Fruit fly (Drosophila melanogaster) whole organism, embryonic: Measurements from ENCODE around the gene CG5510.

Experiments
- Aef1 ChIP-seq: fragments of 200-800 bp; sonication (Bioruptor generic); IDR thresholded peaks from 3 replicates; pipeline ENCODE4 v1.3.6; 2022; ENCODE audit warnings: missing biosample characterization, missing genetic modification characterization
- CG10267 ChIP-seq: fragments of 200-800 bp; sonication (Bioruptor generic); optimal IDR thresholded peaks from 2 replicates; lab custom pipeline; 2018; ENCODE audit warnings: missing biosample characterization, mild to moderate bottlenecking, missing genetic modification characterization, moderate library complexity
- CG10543 ChIP-seq: fragments of 200-800 bp; sonication (Bioruptor generic); optimal IDR thresholded peaks from 3 replicates; lab custom pipeline; 2017; ENCODE audit warnings: missing biosample characterization, mild to moderate bottlenecking, missing genetic modification characterization, moderate library complexity
- CG11723 ChIP-seq: fragments of 200-800 bp; sonication (Bioruptor generic); optimal IDR thresholded peaks from 2 replicates; lab custom pipeline; 2017; ENCODE audit warnings: missing biosample characterization, mild to moderate bottlenecking, missing genetic modification characterization
- CG14667 ChIP-seq: fragments of 200-800 bp; sonication (Bioruptor generic); IDR thresholded peaks from 2 replicates; pipeline ENCODE4 v1.3.6; 2022; ENCODE audit warnings: missing biosample characterization, missing genetic modification characterization
- CG15479 ChIP-seq: fragments of 200-800 bp; sonication (Bioruptor generic); optimal IDR thresholded peaks from 3 replicates; lab custom pipeline; 2019; ENCODE audit warnings: missing biosample characterization, mild to moderate bottlenecking, missing genetic modification characterization, moderate library complexity
- CG15696 ChIP-seq: fragments of 200-800 bp; sonication (Bioruptor generic); optimal IDR thresholded peaks from 2 replicates; lab custom pipeline; 2019; ENCODE audit warnings: missing biosample characterization, mild to moderate bottlenecking, missing genetic modification characterization, moderate library complexity
- CG17328 ChIP-seq: fragments of 200-800 bp; sonication (Bioruptor generic); IDR thresholded peaks from 2 replicates; pipeline ENCODE4 v1.3.6; 2022; ENCODE audit warnings: missing biosample characterization, missing genetic modification characterization
- CG2116 ChIP-seq: fragments of 200-800 bp; sonication (Bioruptor generic); optimal IDR thresholded peaks from 3 replicates; lab custom pipeline; 2018; ENCODE audit warnings: missing biosample characterization, mild to moderate bottlenecking, missing genetic modification characterization
- CG2889 ChIP-seq: fragments of 200-800 bp; sonication (Bioruptor generic); IDR thresholded peaks from 3 replicates; pipeline ENCODE4 v1.3.6; 2022; ENCODE audit warnings: missing biosample characterization, missing genetic modification characterization
- CG30403 ChIP-seq: fragments of 200-800 bp; sonication (Bioruptor generic); optimal IDR thresholded peaks from 3 replicates; lab custom pipeline; 2016; ENCODE audit warnings: missing biosample characterization, missing genetic modification characterization
- CG31224 ChIP-seq: fragments of 200-800 bp; sonication (Bioruptor generic); IDR thresholded peaks from 2 replicates; pipeline ENCODE4 v1.3.6; 2022; ENCODE audit warnings: missing biosample characterization, missing genetic modification characterization
- CG3281 ChIP-seq: fragments of 200-800 bp; sonication (Bioruptor generic); optimal IDR thresholded peaks from 3 replicates; lab custom pipeline; 2017; ENCODE audit warnings: missing biosample characterization, mild to moderate bottlenecking, missing genetic modification characterization
- CG33557 ChIP-seq: fragments of 200-800 bp; sonication (Bioruptor generic); optimal IDR thresholded peaks from 2 replicates; lab custom pipeline; 2019; ENCODE audit warnings: missing biosample characterization, mild to moderate bottlenecking, missing genetic modification characterization, moderate library complexity
- CG42726 ChIP-seq: fragments of 200-800 bp; sonication (Bioruptor generic); IDR thresholded peaks from 2 replicates; pipeline ENCODE4 v1.3.6; 2022; ENCODE audit warnings: missing biosample characterization, missing genetic modification characterization; ENCODE audit not compliant: partially characterized antibody
- CG43689 ChIP-seq: fragments of 200-800 bp; sonication (Bioruptor generic); IDR thresholded peaks from 2 replicates; pipeline ENCODE4 v1.3.6; 2022; ENCODE audit warnings: missing biosample characterization, missing genetic modification characterization
- CG4424 ChIP-seq: fragments of 200-800 bp; sonication (Bioruptor generic); optimal IDR thresholded peaks from 3 replicates; lab custom pipeline; 2016; ENCODE audit warnings: missing biosample characterization, missing genetic modification characterization
- CG4820 ChIP-seq: fragments of 200-800 bp; sonication (Bioruptor generic); optimal IDR thresholded peaks from 3 replicates; lab custom pipeline; 2016; ENCODE audit warnings: missing biosample characterization, missing genetic modification characterization
- CG6683 ChIP-seq: fragments of 200-800 bp; sonication (Bioruptor generic); optimal IDR thresholded peaks from 2 replicates; lab custom pipeline; 2017; ENCODE audit warnings: missing biosample characterization, mild to moderate bottlenecking, missing genetic modification characterization, missing genetic modification reagents
- CkIIα-i1 ChIP-seq: fragments of 200-800 bp; sonication (Bioruptor generic); IDR thresholded peaks from 2 replicates; pipeline ENCODE4 v1.3.6; 2022; ENCODE audit warnings: missing biosample characterization, missing genetic modification characterization
- Dek ChIP-seq: fragments of 200-800 bp; sonication (Bioruptor generic); optimal IDR thresholded peaks from 3 replicates; lab custom pipeline; 2019; ENCODE audit warnings: missing biosample characterization, mild to moderate bottlenecking, missing genetic modification characterization, moderate library complexity
- Dref ChIP-seq: fragments of 200-800 bp; sonication (Bioruptor generic); IDR thresholded peaks from 2 replicates; pipeline ENCODE4 v1.3.6; 2022; ENCODE audit warnings: missing biosample characterization, missing genetic modification characterization
- Ets65A ChIP-seq: fragments of 200-800 bp; sonication (Bioruptor generic); peaks from one replicate; lab custom pipeline; 2016; ENCODE audit warnings: missing biosample characterization, missing genetic modification characterization
- H2.0 ChIP-seq: fragments of 200-800 bp; sonication (Bioruptor generic); IDR thresholded peaks from 2 replicates; pipeline ENCODE4 v1.3.6; 2022; ENCODE audit warnings: missing biosample characterization, missing genetic modification characterization
- HHEX ChIP-seq: fragments of 200-800 bp; sonication (Bioruptor generic); optimal IDR thresholded peaks from 3 replicates; lab custom pipeline; 2017; ENCODE audit warnings: missing biosample characterization, mild to moderate bottlenecking, missing genetic modification characterization, missing genetic modification reagents
- Hmx ChIP-seq: fragments of 200-800 bp; sonication (Bioruptor generic); optimal IDR thresholded peaks from 2 replicates; lab custom pipeline; 2016; ENCODE audit warnings: missing biosample characterization, missing genetic modification characterization
- Hr51 ChIP-seq, 2 experiments: fragments of 200-800 bp; sonication (Bioruptor generic); optimal IDR thresholded peaks; 2 replicates in 1 of 2; 3 replicates in 1 of 2; lab custom pipeline; 2016 to 2018; ENCODE audit warnings: missing biosample characterization in 2 of 2, missing genetic modification characterization in 2 of 2, mild to moderate bottlenecking in 1 of 2, moderate library complexity in 1 of 2
- Kr ChIP-seq: fragments of 200-800 bp; sonication (Bioruptor generic); optimal IDR thresholded peaks from 2 replicates; lab custom pipeline; 2017; ENCODE audit warnings: missing biosample characterization, mild to moderate bottlenecking, missing genetic modification characterization
- Lhr ChIP-seq: fragments of 200-800 bp; sonication (Bioruptor generic); optimal IDR thresholded peaks from 3 replicates; lab custom pipeline; 2017; ENCODE audit warnings: mild to moderate bottlenecking, missing biosample characterization, missing genetic modification reagents, missing genetic modification characterization
- Oaz ChIP-seq: fragments of 200-800 bp; sonication (Bioruptor generic); IDR thresholded peaks from 2 replicates; pipeline ENCODE4 v1.3.6; 2022; ENCODE audit warnings: missing biosample characterization, missing genetic modification characterization
- PHDP ChIP-seq: fragments of 200-800 bp; sonication (Bioruptor generic); optimal IDR thresholded peaks from 3 replicates; lab custom pipeline; 2018; ENCODE audit warnings: missing biosample characterization, mild to moderate bottlenecking, missing genetic modification characterization, moderate library complexity
- Taf1 ChIP-seq: fragments of 200-800 bp; sonication (Bioruptor generic); IDR thresholded peaks from 2 replicates; pipeline ENCODE4 v1.3.6; 2022; ENCODE audit warnings: missing biosample characterization, missing genetic modification characterization
- Tbp ChIP-seq: fragments of >200 bp; optimal IDR thresholded peaks from 2 replicates; lab custom pipeline; 2018; ENCODE audit warnings: missing biosample characterization, missing genetic modification characterization
- abd-A ChIP-seq: fragments of 200-800 bp; sonication (Bioruptor generic); optimal IDR thresholded peaks from 3 replicates; lab custom pipeline; 2019; ENCODE audit warnings: missing biosample characterization, mild to moderate bottlenecking, missing genetic modification characterization, moderate library complexity
- az2 ChIP-seq: fragments of 200-800 bp; sonication (Bioruptor generic); optimal IDR thresholded peaks from 3 replicates; lab custom pipeline; 2016; ENCODE audit warnings: missing biosample characterization, missing genetic modification characterization
- cad ChIP-seq: fragments of >200 bp; optimal IDR thresholded peaks from 2 replicates; lab custom pipeline; 2017; ENCODE audit warnings: missing biosample characterization, missing genetic modification characterization
- dm ChIP-seq: fragments of 200-800 bp; sonication (Bioruptor generic); optimal IDR thresholded peaks from 3 replicates; lab custom pipeline; 2016; ENCODE audit warnings: missing biosample characterization, missing genetic modification characterization
- dmrt99B ChIP-seq: fragments of 200-800 bp; sonication (Bioruptor generic); optimal IDR thresholded peaks from 2 replicates; lab custom pipeline; 2018; ENCODE audit warnings: missing biosample characterization, mild to moderate bottlenecking, missing genetic modification characterization, moderate library complexity
- emc ChIP-seq: fragments of 200-800 bp; sonication (Bioruptor generic); optimal IDR thresholded peaks from 2 replicates; lab custom pipeline; 2016; ENCODE audit warnings: missing biosample characterization, missing genetic modification characterization
- klu ChIP-seq: fragments of 200-800 bp; sonication (Bioruptor generic); IDR thresholded peaks from 2 replicates; pipeline ENCODE4 v1.3.6; 2022; ENCODE audit warnings: missing biosample characterization, missing genetic modification characterization
- lilli ChIP-seq: fragments of 200-800 bp; sonication (Bioruptor generic); optimal IDR thresholded peaks from 3 replicates; lab custom pipeline; 2016; ENCODE audit warnings: missing biosample characterization, missing genetic modification characterization
- lmd ChIP-seq: fragments of 200-800 bp; sonication (Bioruptor generic); IDR thresholded peaks from 2 replicates; pipeline ENCODE4 v1.3.6; 2022; ENCODE audit warnings: missing biosample characterization, missing genetic modification characterization
- nerfin-1 ChIP-seq: fragments of 200-800 bp; sonication (Bioruptor generic); optimal IDR thresholded peaks from 3 replicates; lab custom pipeline; 2019; ENCODE audit warnings: missing biosample characterization, mild to moderate bottlenecking, missing genetic modification characterization, moderate library complexity
- org-1 ChIP-seq: fragments of 200-800 bp; sonication (Bioruptor generic); optimal IDR thresholded peaks from 2 replicates; lab custom pipeline; 2017; ENCODE audit warnings: missing biosample characterization, missing genetic modification characterization
- pum ChIP-seq: fragments of 200-800 bp; sonication (Bioruptor generic); optimal IDR thresholded peaks from 2 replicates; lab custom pipeline; 2016; ENCODE audit warnings: missing biosample characterization, missing genetic modification characterization
- salm ChIP-seq: fragments of 200-800 bp; sonication (Bioruptor generic); optimal IDR thresholded peaks from 2 replicates; lab custom pipeline; 2018; ENCODE audit warnings: missing biosample characterization, mild to moderate bottlenecking, missing genetic modification characterization
- schlank ChIP-seq: fragments of 200-800 bp; sonication (Bioruptor generic); optimal IDR thresholded peaks from 2 replicates; lab custom pipeline; 2018; ENCODE audit warnings: missing biosample characterization, mild to moderate bottlenecking, missing genetic modification characterization
- sd ChIP-seq: fragments of 200-800 bp; sonication (Bioruptor generic); optimal IDR thresholded peaks from 3 replicates; lab custom pipeline; 2018; ENCODE audit warnings: missing biosample characterization, mild to moderate bottlenecking, missing genetic modification characterization, moderate library complexity
- tio ChIP-seq: fragments of 200-800 bp; sonication (Bioruptor generic); optimal IDR thresholded peaks from 2 replicates; lab custom pipeline; 2017; ENCODE audit warnings: missing biosample characterization, missing genetic modification characterization, inconsistent platforms
- trem ChIP-seq: fragments of 200-800 bp; optimal IDR thresholded peaks from 3 replicates; lab custom pipeline; 2019; ENCODE audit warnings: missing biosample characterization, mild to moderate bottlenecking, missing genetic modification characterization, moderate library complexity
- ttk ChIP-seq: fragments of 200-800 bp; sonication (Bioruptor generic); IDR thresholded peaks from 2 replicates; pipeline ENCODE4 v2.1.2; 2022; ENCODE audit warnings: missing biosample characterization, missing genetic modification characterization

Gene CG5510

dm6 chr3R:24163556-24164022, 5.8 kb downstream of the CG5510 start, which contains the start of gene Apc2 (continued):
- TF ChIP-seq CG17328 (peak; percentile 60), CG33557 (GFP tag; lab: Kevin White, UChicago) (peak; percentile 26), CG43689 (no peak), org-1 (GFP tag; lab: Kevin White, UChicago) (no peak), lmd (peak; percentile 64), CG3281 (GFP tag; lab: Kevin White, UChicago) (peak; percentile 55), nerfin-1 (peak; percentile 24), CkIIα-i1 (GFP tag; lab: Robert Waterston, UW) (no peak), CG30403 (GFP tag; lab: Kevin White, UChicago) (peak; percentile 72), Taf1 (0 out of 2 replicates have a peak, but pooled peaks have one; percentile 43), Oaz (GFP tag; lab: Robert Waterston, UW) (no peak), emc (no peak), CG15479 (no peak), Kr (no peak), trem (tag; lab: Kevin White, UChicago) (peak; percentile 73), sd (tag; lab: Kevin White, UChicago) (no peak), Tbp (GFP tag; lab: Kevin White, UChicago) (no peak), CG2889 (GFP tag; lab: Robert Waterston, UW) (0 out of 3 replicates have a peak, but pooled peaks have one; percentile 11), CG14667 (GFP tag; lab: Robert Waterston, UW) (peak; percentile 28; the same call in 1 of the 2 replicates), CG10543 (GFP tag; lab: Kevin White, UChicago) (peak; percentile 30), CG11723 (GFP tag; lab: Kevin White, UChicago) (peak; percentile 2), Hmx (GFP tag; lab: Kevin White, UChicago) (no peak), Dref (GFP tag; lab: Robert Waterston, UW) (0 out of 2 replicates have a peak, but pooled peaks have one; percentile 31), H2.0 (GFP tag; lab: Robert Waterston, UW) (peak; percentile 65), PHDP (tag; lab: Kevin White, UChicago) (peak; percentile 53), CG15696 (tag; lab: Kevin White, UChicago) (peak; percentile 61), CG10267 (tag; lab: Kevin White, UChicago) (peak; percentile 66), ttk (peak; percentile 64), dm (GFP tag; lab: Kevin White, UChicago) (no peak), cad (GFP tag; lab: Kevin White, UChicago) (no peak), Hr51 (GFP tag; optimal IDR thresholded peaks at IDR 0.05; lab: Kevin White, UChicago) (peak; percentile 3 to 65), abd-A (tag; lab: Kevin White, UChicago) (no peak), CG4820 (peak; percentile 6), Lhr (GFP tag; lab: Kevin White, UChicago) (peak; percentile 43), HHEX (peak; percentile 1), Ets65A (GFP tag; lab: Kevin White, UChicago) (peak; percentile 79), Aef1 (GFP tag; lab: Robert Waterston, UW) (peak; percentile 48), CG42726 (GFP tag; lab: Robert Waterston, UW) (no peak), schlank (no peak), klu (GFP tag; lab: Robert Waterston, UW) (peak; percentile 54), CG4424 (peak; percentile 33), pum (GFP tag; lab: Kevin White, UChicago) (peak; percentile 21), lilli (GFP tag; lab: Kevin White, UChicago) (peak; percentile 57), dmrt99B (tag; lab: Kevin White, UChicago) (no peak), salm (tag; lab: Kevin White, UChicago) (peak; percentile 27), CG6683 (no peak), CG31224 (GFP tag; lab: Robert Waterston, UW) (peak; percentile 32; the same call in 1 of the 2 replicates), CG2116 (GFP tag; lab: Kevin White, UChicago) (peak; percentile 58), Dek (peak; percentile 31), tio (no peak), az2 (peak; percentile 72)
